Worm (Caenorhabditis elegans) whole organism, L1 larva: Measurements from ENCODE around the gene tyr-1.

Source experiments
- C34B4.2 ChIP-seq: sonication (generic microtip); optimal IDR thresholded peaks from 2 replicates; lab custom pipeline; 2017; ENCODE audit warnings: mild to moderate bottlenecking, missing genetic modification characterization, missing compliant biosample characterization
- egl-27 ChIP-seq, 2 experiments: fragments of 150-350 bp in 1 of 2; sonication (generic microtip); optimal IDR thresholded peaks; 3 replicates each; lab custom pipeline; 2017 to 2018; ENCODE audit warnings: missing biosample characterization in 2 of 2, missing genetic modification characterization in 2 of 2, missing genetic modification reagents in 2 of 2

ce11 chrIII:7903427-7903826, 29.8 kb downstream of the tyr-1 start:
- TF ChIP-seq egl-27 (tag; optimal IDR thresholded peaks at IDR 0.05; lab: Kevin White, UChicago) (no peak), C34B4.2 (tag; lab: Kevin White, UChicago) (no peak)
